Worm (Caenorhabditis elegans) whole organism, L2 larva: ENCODE data around the gene cest-6.

Source experiments
- C34F6.9 ChIP-seq: fragments of 150-350 bp; optimal IDR thresholded peaks from 2 replicates; lab custom pipeline; 2014; ENCODE audit warnings: missing biosample characterization, missing genetic modification characterization
- F13H6.1 ChIP-seq: sonication (generic microtip); optimal IDR thresholded peaks from 2 replicates; lab custom pipeline; 2016; ENCODE audit warnings: missing genetic modification characterization, missing compliant biosample characterization
- R02D3.7 ChIP-seq: fragments of 150-350 bp; optimal IDR thresholded peaks from 2 replicates; lab custom pipeline; 2014; ENCODE audit warnings: missing biosample characterization, missing genetic modification characterization
- Y55F3AM.14 ChIP-seq: fragments of 200-800 bp; sonication (Bioruptor generic); optimal IDR thresholded peaks from 2 replicates; lab custom pipeline; 2018; ENCODE audit warnings: mild to moderate bottlenecking, missing genetic modification characterization, missing compliant biosample characterization
- alr-1 ChIP-seq: fragments of 150-350 bp; optimal IDR thresholded peaks from 2 replicates; lab custom pipeline; 2014; ENCODE audit warnings: missing biosample characterization, missing genetic modification characterization
- aly-2 ChIP-seq: fragments of 150-350 bp; optimal IDR thresholded peaks from 2 replicates; lab custom pipeline; 2014; ENCODE audit warnings: missing biosample characterization, missing genetic modification characterization
- ama-1 ChIP-seq: fragments of 150-350 bp; optimal IDR thresholded peaks from 2 replicates; lab custom pipeline; 2018; ENCODE audit warnings: inconsistent platforms
- blmp-1 ChIP-seq: sonication (generic microtip); optimal IDR thresholded peaks from 2 replicates; lab custom pipeline; 2017; ENCODE audit warnings: missing genetic modification characterization, mild to moderate bottlenecking, missing compliant biosample characterization, antibody characterized with exemption, moderate library complexity; ENCODE audit not compliant: insufficient read depth
- crh-2 ChIP-seq: sonication (generic microtip); optimal IDR thresholded peaks from 2 replicates; lab custom pipeline; 2017; ENCODE audit warnings: missing biosample characterization, missing genetic modification characterization
- dmd-4 ChIP-seq: sonication (generic microtip); optimal IDR thresholded peaks from 2 replicates; lab custom pipeline; 2017; ENCODE audit warnings: missing biosample characterization, missing genetic modification characterization
- egl-27 ChIP-seq: sonication (generic microtip); optimal IDR thresholded peaks from 3 replicates; lab custom pipeline; 2017; ENCODE audit warnings: missing biosample characterization, missing genetic modification reagents, missing genetic modification characterization
- elt-1 ChIP-seq: fragments of 150-350 bp; optimal IDR thresholded peaks from 2 replicates; lab custom pipeline; 2014; ENCODE audit warnings: missing biosample characterization, missing genetic modification characterization
- elt-3 ChIP-seq: sonication (generic microtip); optimal IDR thresholded peaks from 2 replicates; lab custom pipeline; 2017; ENCODE audit warnings: missing biosample characterization, missing genetic modification characterization
- fos-1 ChIP-seq: fragments of 150-350 bp; optimal IDR thresholded peaks from 2 replicates; lab custom pipeline; 2014; ENCODE audit warnings: missing biosample characterization, missing genetic modification characterization
- gmeb-1 ChIP-seq: fragments of 150-350 bp; optimal IDR thresholded peaks from 2 replicates; lab custom pipeline; 2014; ENCODE audit warnings: missing biosample characterization, missing genetic modification characterization
- lin-13 ChIP-seq: fragments of 150-350 bp; optimal IDR thresholded peaks from 2 replicates; lab custom pipeline; 2014; ENCODE audit warnings: missing biosample characterization, missing genetic modification reagents, missing genetic modification characterization
- lin-39 ChIP-seq: fragments of 150-350 bp; optimal IDR thresholded peaks from 2 replicates; lab custom pipeline; 2014; ENCODE audit warnings: missing biosample characterization, missing genetic modification reagents, missing genetic modification characterization
- lsy-2 ChIP-seq, 2 experiments: fragments of 150-350 bp in 1 of 2; sonication (generic microtip) in 1 of 2; optimal IDR thresholded peaks; 2 replicates each; lab custom pipeline; 2014 to 2017; ENCODE audit warnings: missing biosample characterization in 2 of 2, missing genetic modification characterization in 2 of 2
- mab-5 ChIP-seq: fragments of 150-350 bp; optimal IDR thresholded peaks from 2 replicates; lab custom pipeline; 2014; ENCODE audit warnings: missing biosample characterization, missing genetic modification characterization
- mbf-1 ChIP-seq: sonication (generic microtip); optimal IDR thresholded peaks from 2 replicates; lab custom pipeline; 2017; ENCODE audit warnings: missing biosample characterization, missing genetic modification characterization
- mdl-1 ChIP-seq, 2 experiments: fragments of 150-350 bp in 1 of 2; sonication (generic microtip) in 1 of 2; optimal IDR thresholded peaks; 2 replicates each; lab custom pipeline; 2017; ENCODE audit warnings: missing biosample characterization in 2 of 2, missing genetic modification characterization in 2 of 2
- nhr-11 ChIP-seq: fragments of 150-350 bp; optimal IDR thresholded peaks from 2 replicates; lab custom pipeline; 2014; ENCODE audit warnings: missing biosample characterization, missing genetic modification characterization
- nhr-12 ChIP-seq: fragments of 150-350 bp; optimal IDR thresholded peaks from 2 replicates; lab custom pipeline; 2014; ENCODE audit warnings: missing biosample characterization, missing genetic modification characterization
- nhr-129 ChIP-seq: fragments of 150-350 bp; optimal IDR thresholded peaks from 2 replicates; lab custom pipeline; 2014; ENCODE audit warnings: missing biosample characterization, missing genetic modification characterization
- nhr-21 ChIP-seq: fragments of 150-350 bp; optimal IDR thresholded peaks from 2 replicates; lab custom pipeline; 2014; ENCODE audit warnings: missing biosample characterization, missing genetic modification characterization
- nhr-237 ChIP-seq: fragments of 150-350 bp; optimal IDR thresholded peaks from 2 replicates; lab custom pipeline; 2014; ENCODE audit warnings: missing biosample characterization, missing genetic modification characterization
- nhr-25 ChIP-seq: fragments of 150-350 bp; sonication (generic microtip); optimal IDR thresholded peaks from 3 replicates; lab custom pipeline; 2014; ENCODE audit warnings: missing biosample characterization, missing genetic modification characterization
- nhr-6 ChIP-seq: fragments of 150-350 bp; optimal IDR thresholded peaks from 2 replicates; lab custom pipeline; 2014; ENCODE audit warnings: missing biosample characterization, missing genetic modification characterization
- nhr-77 ChIP-seq: fragments of 150-350 bp; optimal IDR thresholded peaks from 2 replicates; lab custom pipeline; 2014; ENCODE audit warnings: missing biosample characterization, missing genetic modification characterization
- peb-1 ChIP-seq: fragments of 150-350 bp; optimal IDR thresholded peaks from 2 replicates; lab custom pipeline; 2014; ENCODE audit warnings: missing biosample characterization, missing genetic modification characterization
- sem-4 ChIP-seq: fragments of 150-350 bp; optimal IDR thresholded peaks from 2 replicates; lab custom pipeline; 2014; ENCODE audit warnings: missing biosample characterization, missing genetic modification reagents, missing genetic modification characterization
- sma-3 ChIP-seq: sonication (generic microtip); optimal IDR thresholded peaks from 2 replicates; lab custom pipeline; 2016; ENCODE audit warnings: missing genetic modification reagents, missing genetic modification characterization, missing compliant biosample characterization
- sma-9 ChIP-seq, 2 experiments: fragments of 150-350 bp in 1 of 2; sonication (generic microtip) in 1 of 2; optimal IDR thresholded peaks; 2 replicates each; lab custom pipeline; 2014 to 2016; ENCODE audit warnings: missing genetic modification characterization in 2 of 2, mild to moderate bottlenecking in 1 of 2, missing biosample characterization in 1 of 2, missing compliant biosample characterization in 1 of 2, missing genetic modification reagents in 1 of 2, moderate library complexity in 1 of 2
- snpc-4 ChIP-seq: fragments of 150-350 bp; optimal IDR thresholded peaks from 2 replicates; lab custom pipeline; 2014; ENCODE audit warnings: missing biosample characterization, missing genetic modification characterization
- unc-55 ChIP-seq: fragments of 150-350 bp; sonication (generic microtip); optimal IDR thresholded peaks from 3 replicates; lab custom pipeline; 2014; ENCODE audit warnings: missing biosample characterization, missing genetic modification reagents, missing genetic modification characterization
- zag-1 ChIP-seq: fragments of 150-350 bp; optimal IDR thresholded peaks from 2 replicates; lab custom pipeline; 2014; ENCODE audit warnings: missing biosample characterization, missing genetic modification characterization
- ztf-1 ChIP-seq: fragments of 200-800 bp; sonication (Bioruptor generic); conservative IDR thresholded peaks from 2 replicates; pipeline ENCODE4 v1.3.6; 2022; ENCODE audit warnings: missing genetic modification characterization, missing compliant biosample characterization
- ztf-4 ChIP-seq: fragments of 150-350 bp; optimal IDR thresholded peaks from 2 replicates; lab custom pipeline; 2014; ENCODE audit warnings: missing biosample characterization, missing genetic modification characterization

The cest-6 gene

ce11 chrIV:6964508-6964907, 36.2 kb upstream of the cest-6 start, which contains the start of gene B0478.3:
Gene B0478.3 (minus strand): TSS chrIV:6964608.
- TF ChIP-seq mab-5 (tag; lab: Kevin White, UChicago) (no peak), egl-27 (no peak), fos-1 (tag; lab: Kevin White, UChicago) (no peak), alr-1 (tag; lab: Kevin White, UChicago) (no peak), snpc-4 (no peak), mbf-1 (tag; lab: Kevin White, UChicago) (no peak)

ce11 chrIV:6959483-6959882, 31.2 kb upstream of the cest-6 start:
- TF ChIP-seq nhr-77 (tag; lab: Kevin White, UChicago): no peak
- TF ChIP-seq peb-1 (tag; lab: Kevin White, UChicago): no peak
- no peak for TF ChIP-seq nhr-12 (tag; lab: Kevin White, UChicago)
- TF ChIP-seq F13H6.1 (tag; lab: Kevin White, UChicago): no peak
- no peak for TF ChIP-seq fos-1 (tag; lab: Kevin White, UChicago)
- no peak for TF ChIP-seq nhr-11 (tag; lab: Kevin White, UChicago)
- peak; percentile 24 for TF ChIP-seq unc-55 (GFP tag; lab: Kevin White, UChicago)
- TF ChIP-seq nhr-25 (tag; lab: Kevin White, UChicago): no peak
- TF ChIP-seq nhr-6 (tag; lab: Kevin White, UChicago): peak; percentile 16
- peak; percentile 46 for TF ChIP-seq sem-4 (tag; lab: Kevin White, UChicago)
- no peak for TF ChIP-seq lin-39 (tag; lab: Kevin White, UChicago)
- TF ChIP-seq nhr-237 (tag; lab: Kevin White, UChicago): no peak
- TF ChIP-seq egl-27: no peak
- TF ChIP-seq gmeb-1 (tag; lab: Kevin White, UChicago): no peak
- TF ChIP-seq dmd-4 (tag; lab: Kevin White, UChicago): no peak
- peak in 1 of 2 experiments; percentile 52 for TF ChIP-seq lsy-2 (tag; optimal IDR thresholded peaks at IDR 0.05; lab: Kevin White, UChicago)
- TF ChIP-seq crh-2 (tag; lab: Kevin White, UChicago): peak; percentile 27
- no peak for TF ChIP-seq snpc-4
- no peak for TF ChIP-seq Y55F3AM.14
- TF ChIP-seq ztf-4 (tag; lab: Kevin White, UChicago): no peak
- peak; percentile 16 for TF ChIP-seq zag-1 (tag; lab: Kevin White, UChicago)
- no peak for TF ChIP-seq ama-1
- TF ChIP-seq sma-3 (GFP tag; lab: Kevin White, UChicago): no peak
- TF ChIP-seq C34F6.9: peak; percentile 35
- TF ChIP-seq R02D3.7 (tag; lab: Kevin White, UChicago): no peak
- TF ChIP-seq nhr-21 (tag; lab: Kevin White, UChicago): no peak
- no peak for TF ChIP-seq elt-1 (tag; lab: Kevin White, UChicago)
- no peak for TF ChIP-seq alr-1 (tag; lab: Kevin White, UChicago)
- peak; percentile 17 for TF ChIP-seq sma-9 (GFP tag; optimal IDR thresholded peaks at IDR 0.05; lab: Kevin White, UChicago)
- no peak for TF ChIP-seq sma-9 (tag; optimal IDR thresholded peaks at IDR 0.05; lab: Kevin White, UChicago)
- TF ChIP-seq, all 48 proteins: peak for 8

ce11 chrIV:6958696-6959095, 30.4 kb upstream of the cest-6 start:
- TF ChIP-seq sem-4 (tag; lab: Kevin White, UChicago): no peak
- TF ChIP-seq unc-55 (GFP tag; lab: Kevin White, UChicago): peak; percentile 53
- TF ChIP-seq zag-1 (tag; lab: Kevin White, UChicago): peak; percentile 33
- no peak for TF ChIP-seq nhr-77 (tag; lab: Kevin White, UChicago)
- peak; percentile 12 for TF ChIP-seq F13H6.1 (tag; lab: Kevin White, UChicago)
- TF ChIP-seq aly-2 (tag; lab: Kevin White, UChicago): no peak
- TF ChIP-seq lin-13: no peak
- TF ChIP-seq Y55F3AM.14: peak; percentile 56
- TF ChIP-seq mdl-1 (tag; optimal IDR thresholded peaks at IDR 0.05; lab: Kevin White, UChicago): no peak
- peak; percentile 57 for TF ChIP-seq crh-2 (tag; lab: Kevin White, UChicago)
- TF ChIP-seq ztf-1 (GFP tag; lab: Robert Waterston, UW): no peak
- no peak for TF ChIP-seq nhr-11 (tag; lab: Kevin White, UChicago)
- peak; percentile 5 for TF ChIP-seq sma-9 (GFP tag; optimal IDR thresholded peaks at IDR 0.05; lab: Kevin White, UChicago)
- no peak for TF ChIP-seq sma-9 (tag; optimal IDR thresholded peaks at IDR 0.05; lab: Kevin White, UChicago)
- TF ChIP-seq nhr-129 (tag; lab: Kevin White, UChicago): peak; percentile 25
- no peak for TF ChIP-seq blmp-1
- peak in 1 of 2 experiments; percentile 65 for TF ChIP-seq lsy-2 (tag; optimal IDR thresholded peaks at IDR 0.05; lab: Kevin White, UChicago)
- peak; percentile 95 for TF ChIP-seq mab-5 (tag; lab: Kevin White, UChicago)
- no peak for TF ChIP-seq elt-3 (tag; lab: Kevin White, UChicago)
- TF ChIP-seq lin-39 (tag; lab: Kevin White, UChicago): no peak
- TF ChIP-seq nhr-12 (tag; lab: Kevin White, UChicago): no peak
- TF ChIP-seq C34F6.9: peak; percentile 56
